Fruit fly (Drosophila melanogaster): Measurements from ENCODE around the gene armi.

Gene armi

DNA sequence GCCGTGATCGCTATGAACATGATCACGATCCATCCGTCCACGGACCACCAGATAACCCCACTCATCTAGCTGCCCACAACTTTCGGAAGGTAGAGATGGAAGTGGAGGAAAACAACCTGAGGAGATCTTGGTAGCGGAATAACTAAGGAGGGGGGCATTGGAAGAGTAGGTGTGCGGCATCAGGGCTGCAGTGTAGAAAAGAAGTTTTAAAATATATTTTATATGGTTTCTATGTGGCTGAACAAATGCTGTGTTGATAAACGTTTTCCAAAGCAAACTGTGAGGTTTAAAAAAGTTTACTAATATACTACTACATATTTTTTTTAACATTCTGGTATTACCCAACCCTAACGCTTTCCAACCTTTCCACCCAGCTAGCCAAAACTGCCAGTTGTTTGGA, 26.2 kb upstream of the armi start:
- peak; percentile 45; the same call in 2 of the 3 replicates for TF ChIP-seq CG6163 (GFP tag; IDR thresholded peaks at IDR 0.05)
- TF ChIP-seq CG8119 (GFP tag; IDR thresholded peaks at IDR 0.05), result peak; percentile 66; the same call in 2 of the 3 replicates
- TF ChIP-seq CG32006 (GFP tag; optimal IDR thresholded peaks at IDR 0.05), result peak; percentile 56
- TF ChIP-seq CG9139 (GFP tag; optimal IDR thresholded peaks at IDR 0.05), result no peak
- peak; percentile 75 for TF ChIP-seq CG15336 (GFP tag; IDR thresholded peaks at IDR 0.05)
- TF ChIP-seq eg (GFP tag; IDR thresholded peaks at IDR 0.05), result peak; percentile 61; the same call in 2 of the 3 replicates

- TF ChIP-seq CG6854 (GFP tag; optimal IDR thresholded peaks at IDR 0.05) (no peak), CG3919 (GFP tag; optimal IDR thresholded peaks at IDR 0.05) (no peak), acj6 (GFP tag; optimal IDR thresholded peaks at IDR 0.05) (no peak), Eip93F (GFP tag; optimal IDR thresholded peaks at IDR 0.05) (peak; percentile 46), vri (GFP tag; optimal IDR thresholded peaks at IDR 0.05) (peak; percentile 7), CG11294 (GFP tag; IDR thresholded peaks at IDR 0.05) (no peak)
These were observed 25.4 kb upstream of the armi start for dm6 chr3L:3435531-3436309.

dm6 chr3L:3436838-3437663, 24.1 kb upstream of the armi start:
- TF ChIP-seq CG3032 (tag; optimal IDR thresholded peaks at IDR 0.05) (peak; percentile 8), CG3919 (GFP tag; optimal IDR thresholded peaks at IDR 0.05) (peak; percentile 37), CG10669 (GFP tag; optimal IDR thresholded peaks at IDR 0.05) (no peak), Met (GFP tag; optimal IDR thresholded peaks at IDR 0.05) (peak; percentile 61), CG9139 (GFP tag; optimal IDR thresholded peaks at IDR 0.05) (no peak), Sox102F (GFP tag; optimal IDR thresholded peaks at IDR 0.05) (peak; percentile 40), lz (GFP tag; optimal IDR thresholded peaks at IDR 0.05) (peak; percentile 5), CG32006 (GFP tag; optimal IDR thresholded peaks at IDR 0.05) (peak; percentile 59), fd59A (GFP tag; optimal IDR thresholded peaks at IDR 0.05) (no peak), net (GFP tag; optimal IDR thresholded peaks at IDR 0.05) (peak; percentile 32), CG7368 (GFP tag; optimal IDR thresholded peaks at IDR 0.05) (no peak), Ets96B (tag; optimal IDR thresholded peaks at IDR 0.05) (peak; percentile 24), CG15336 (GFP tag; IDR thresholded peaks at IDR 0.05) (peak; percentile 78), CG16779 (tag; optimal IDR thresholded peaks at IDR 0.05) (peak; percentile 11), Blimp-1 (GFP tag; optimal IDR thresholded peaks at IDR 0.05) (no peak), OdsH (GFP tag; optimal IDR thresholded peaks at IDR 0.05) (peak; percentile 35), eg (GFP tag; IDR thresholded peaks at IDR 0.05) (peak; percentile 50), svp (GFP tag) (peak; percentile 62), Sox14 (GFP tag; optimal IDR thresholded peaks at IDR 0.05) (peak; percentile 15), CG4318 (GFP tag; optimal IDR thresholded peaks at IDR 0.05) (peak; percentile 26), CG31627 (GFP tag; optimal IDR thresholded peaks at IDR 0.05) (no peak), dsx (GFP tag; optimal IDR thresholded peaks at IDR 0.05; ENCODE audit: poor library complexity, severe bottlenecking) (no peak), Eip93F (GFP tag; optimal IDR thresholded peaks at IDR 0.05) (no peak), CG6276 (GFP tag; optimal IDR thresholded peaks at IDR 0.05) (peak; percentile 24), Gug (GFP tag; IDR thresholded peaks at IDR 0.05) (peak; percentile 41; the same call in 1 of the 2 replicates), spab (GFP tag; optimal IDR thresholded peaks at IDR 0.05) (no peak), CG6792 (GFP tag; optimal IDR thresholded peaks at IDR 0.05) (peak; percentile 49), Hr38 (GFP tag; optimal IDR thresholded peaks at IDR 0.05) (no peak), acj6 (GFP tag; optimal IDR thresholded peaks at IDR 0.05) (peak; percentile 42), Eip78C (GFP tag) (peak; percentile 88), Ets21C (GFP tag; optimal IDR thresholded peaks at IDR 0.05) (no peak), salr (GFP tag; optimal IDR thresholded peaks at IDR 0.05) (peak in 1 of 2 experiments; percentile 44), achi (GFP tag; optimal IDR thresholded peaks at IDR 0.05) (peak; percentile 40), CG6808 (GFP tag; optimal IDR thresholded peaks at IDR 0.05) (no peak), CG1621 (tag; optimal IDR thresholded peaks at IDR 0.05) (no peak), pdm3 (GFP tag; optimal IDR thresholded peaks at IDR 0.05) (peak; percentile 10), CG8632 (GFP tag; optimal IDR thresholded peaks at IDR 0.05) (peak; percentile 52), CG6163 (GFP tag; IDR thresholded peaks at IDR 0.05) (no peak), CG6854 (GFP tag; optimal IDR thresholded peaks at IDR 0.05) (no peak), ss (GFP tag; optimal IDR thresholded peaks at IDR 0.05) (no peak)
